Worm (Caenorhabditis elegans) whole organism, L3 larva: ENCODE data around the gene mon-2.

Experiments used
- ceh-82 ChIP-seq: fragments of 150-350 bp; optimal IDR thresholded peaks from 2 replicates; lab custom pipeline; 2014; ENCODE audit warnings: missing biosample characterization, missing genetic modification characterization
- egl-27 ChIP-seq: sonication (generic microtip); optimal IDR thresholded peaks from 4 replicates; lab custom pipeline; 2017; ENCODE audit warnings: missing biosample characterization, missing genetic modification reagents, missing genetic modification characterization
- elt-3 ChIP-seq, 3 experiments: fragments of 150-350 bp in 1 of 3; sonication (generic microtip) in 2 of 3; optimal IDR thresholded peaks; 2 replicates in 2 of 3; 4 replicates in 1 of 3; lab custom pipeline; 2014 to 2017; ENCODE audit warnings: missing biosample characterization in 3 of 3, missing genetic modification characterization in 3 of 3
- fkh-10 ChIP-seq: sonication (generic microtip); optimal IDR thresholded peaks from 2 replicates; lab custom pipeline; 2017; ENCODE audit warnings: missing biosample characterization, missing genetic modification reagents, missing genetic modification characterization
- lin-39 ChIP-seq: fragments of 150-350 bp; optimal IDR thresholded peaks from 2 replicates; lab custom pipeline; 2018; ENCODE audit warnings: missing biosample characterization, missing genetic modification reagents, missing genetic modification characterization
- nfya-1 ChIP-seq: sonication (generic microtip); optimal IDR thresholded peaks from 2 replicates; lab custom pipeline; 2017; ENCODE audit warnings: missing genetic modification characterization, mild to moderate bottlenecking, missing compliant biosample characterization, antibody characterized with exemption, moderate library complexity; ENCODE audit not compliant: insufficient read depth
- nhr-237 ChIP-seq: fragments of 150-350 bp; optimal IDR thresholded peaks from 2 replicates; lab custom pipeline; 2014; ENCODE audit warnings: missing biosample characterization, missing genetic modification characterization
- nhr-28 ChIP-seq: fragments of 150-350 bp; optimal IDR thresholded peaks from 2 replicates; lab custom pipeline; 2014; ENCODE audit warnings: missing biosample characterization, missing genetic modification characterization
- nhr-76 ChIP-seq: fragments of 150-350 bp; sonication (generic microtip); optimal IDR thresholded peaks from 5 replicates; lab custom pipeline; 2014; ENCODE audit warnings: missing biosample characterization, missing genetic modification characterization
- nhr-77 ChIP-seq: fragments of 150-350 bp; optimal IDR thresholded peaks from 2 replicates; lab custom pipeline; 2014; ENCODE audit warnings: missing biosample characterization, missing genetic modification characterization
- pha-4 ChIP-seq: fragments of 150-350 bp; optimal IDR thresholded peaks from 2 replicates; lab custom pipeline; 2014; ENCODE audit warnings: missing biosample characterization, missing genetic modification reagents, missing genetic modification characterization
- unc-39 ChIP-seq: sonication (generic microtip); optimal IDR thresholded peaks from 4 replicates; lab custom pipeline; 2017; ENCODE audit warnings: missing biosample characterization, missing genetic modification characterization
- unc-62 ChIP-seq: fragments of 150-350 bp; sonication (generic microtip); optimal IDR thresholded peaks from 4 replicates; lab custom pipeline; 2014; ENCODE audit warnings: missing biosample characterization, missing genetic modification reagents, missing genetic modification characterization

ce11 chrIV:12085120-12085519 lies 11.5 kb upstream of the mon-2 start, which contains the start of gene rbm-34:
- TF ChIP-seq ceh-82 (tag; lab: Kevin White, UChicago) (no peak), unc-39 (tag; lab: Kevin White, UChicago) (no peak), nfya-1 (tag; lab: Kevin White, UChicago) (no peak), elt-3 (tag; optimal IDR thresholded peaks at IDR 0.05; lab: Kevin White, UChicago) (no peak), lin-39 (no peak), nhr-77 (tag; lab: Kevin White, UChicago) (no peak), pha-4 (tag; lab: Kevin White, UChicago) (no peak), nhr-76 (no peak), fkh-10 (GFP tag; lab: Kevin White, UChicago) (no peak), nhr-28 (tag; lab: Kevin White, UChicago) (no peak), unc-62 (no peak), egl-27 (tag; lab: Kevin White, UChicago) (no peak), nhr-237 (tag; lab: Kevin White, UChicago) (no peak)
